Fruit fly (Drosophila melanogaster): ENCODE data around the gene ATPsynE.

The ATPsynE gene

DNA sequence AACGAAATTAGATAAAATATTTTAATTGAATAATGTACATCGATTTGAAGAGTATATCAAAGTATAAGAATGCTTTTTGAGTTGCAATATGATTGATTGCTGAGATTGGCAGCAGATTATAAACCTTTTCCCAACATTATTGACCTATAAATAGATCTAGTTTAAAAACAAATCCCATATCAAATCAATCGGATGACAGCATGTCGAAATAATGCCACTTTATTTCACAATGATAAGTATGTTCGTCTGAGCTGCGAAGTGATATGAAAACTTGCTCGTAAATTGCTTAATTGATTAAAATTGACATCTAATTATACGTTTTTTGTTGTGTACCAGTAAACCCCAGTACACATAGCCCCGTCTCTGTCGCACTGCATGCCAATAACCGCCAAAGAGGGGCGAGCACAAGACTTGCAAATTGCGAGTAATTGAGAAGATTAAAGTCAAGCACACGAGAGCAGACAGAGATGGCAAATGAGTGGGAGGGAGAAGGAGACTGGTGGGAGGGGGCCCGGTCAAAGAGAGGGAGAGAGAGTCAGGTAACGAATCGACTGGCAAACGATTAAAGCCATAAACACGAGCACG lies 43.6 kb upstream of the ATPsynE start (continued):
- TF ChIP-seq dati (GFP tag; IDR thresholded peaks at IDR 0.05): no peak
- TF ChIP-seq Bgb (GFP tag; IDR thresholded peaks at IDR 0.05; ENCODE audit: partially characterized antibody): no peak
- TF ChIP-seq pita (GFP tag; optimal IDR thresholded peaks at IDR 0.05): no peak
- no peak for TF ChIP-seq ara (GFP tag; IDR thresholded peaks at IDR 0.05)
- TF ChIP-seq Nf-YB (GFP tag; optimal IDR thresholded peaks at IDR 0.05): no peak
- TF ChIP-seq Ravus (GFP tag; IDR thresholded peaks at IDR 0.05): no peak
- no peak for TF ChIP-seq slbo (GFP tag; IDR thresholded peaks at IDR 0.05)
- TF ChIP-seq row (GFP tag; IDR thresholded peaks at IDR 0.05): no peak
- no peak for TF ChIP-seq Usf (GFP tag; optimal IDR thresholded peaks at IDR 0.05)
- no peak for TF ChIP-seq CG31224 (GFP tag; IDR thresholded peaks at IDR 0.05)
- no peak for TF ChIP-seq jumu (GFP tag; optimal IDR thresholded peaks at IDR 0.05)
- peak; percentile 50 for TF ChIP-seq CG30403 (GFP tag; optimal IDR thresholded peaks at IDR 0.05)
- TF ChIP-seq tna (GFP tag; IDR thresholded peaks at IDR 0.05; ENCODE audit: partially characterized antibody): no peak
- TF ChIP-seq sc (optimal IDR thresholded peaks at IDR 0.05): no peak
- TF ChIP-seq sc (GFP tag; optimal IDR thresholded peaks at IDR 0.05): no peak
- TF ChIP-seq bsh (GFP tag; optimal IDR thresholded peaks at IDR 0.05): no peak
- TF ChIP-seq stc (GFP tag; IDR thresholded peaks at IDR 0.05): no peak
- no peak for TF ChIP-seq CG11398 (GFP tag; optimal IDR thresholded peaks at IDR 0.05)
- TF ChIP-seq seq (GFP tag; IDR thresholded peaks at IDR 0.05): no peak
- TF ChIP-seq chm (GFP tag; IDR thresholded peaks at IDR 0.05): no peak
- no peak for TF ChIP-seq CG17328 (GFP tag; IDR thresholded peaks at IDR 0.05)
- peak; percentile 49 for TF ChIP-seq crc (GFP tag; optimal IDR thresholded peaks at IDR 0.05)
- peak; percentile 79 for TF ChIP-seq Ets65A (GFP tag)
- no peak for TF ChIP-seq Drgx (GFP tag; IDR thresholded peaks at IDR 0.05)
- peak; percentile 80 for TF ChIP-seq Med (GFP tag)
- TF ChIP-seq CG6683 (GFP tag; optimal IDR thresholded peaks at IDR 0.05): no peak
- TF ChIP-seq CG13424 (tag; optimal IDR thresholded peaks at IDR 0.05): peak; percentile 40
- TF ChIP-seq CG6272 (GFP tag; IDR thresholded peaks at IDR 0.05): no peak; the same call in 1 of the 2 replicates
- TF ChIP-seq CG34422 (GFP tag; IDR thresholded peaks at IDR 0.05): no peak
- TF ChIP-seq Ada2b (GFP tag; IDR thresholded peaks at IDR 0.05): no peak
- no peak for TF ChIP-seq pfk (GFP tag; optimal IDR thresholded peaks at IDR 0.05)
- no peak for TF ChIP-seq CG18011 (GFP tag; optimal IDR thresholded peaks at IDR 0.05)
- no peak for TF ChIP-seq Asciz (GFP tag; optimal IDR thresholded peaks at IDR 0.05)
- no peak for TF ChIP-seq ase (GFP tag; IDR thresholded peaks at IDR 0.05)
- no peak for TF ChIP-seq Sry-β (GFP tag; optimal IDR thresholded peaks at IDR 0.05)
- TF ChIP-seq CG7556 (GFP tag; optimal IDR thresholded peaks at IDR 0.05): no peak
- peak; percentile 18 for TF ChIP-seq CG8924 (tag; optimal IDR thresholded peaks at IDR 0.05)
- peak; percentile 27 for TF ChIP-seq unpg (GFP tag; optimal IDR thresholded peaks at IDR 0.05)
- TF ChIP-seq MBD-R2 (GFP tag; IDR thresholded peaks at IDR 0.05): no peak
- no peak for TF ChIP-seq gcm (GFP tag; optimal IDR thresholded peaks at IDR 0.05)
- TF ChIP-seq ham (GFP tag; IDR thresholded peaks at IDR 0.05): no peak
- no peak for TF ChIP-seq org-1 (GFP tag; optimal IDR thresholded peaks at IDR 0.05)
- no peak for TF ChIP-seq CG16779 (GFP tag; IDR thresholded peaks at IDR 0.05)
- no peak for TF ChIP-seq fd64A (GFP tag; optimal IDR thresholded peaks at IDR 0.05)
- TF ChIP-seq nerfin-2 (GFP tag; IDR thresholded peaks at IDR 0.05; ENCODE audit: partially characterized antibody): no peak
- no peak for TF ChIP-seq CG13287 (GFP tag; IDR thresholded peaks at IDR 0.05; ENCODE audit: partially characterized antibody)
- TF ChIP-seq Tbp (GFP tag; optimal IDR thresholded peaks at IDR 0.05): no peak
- TF ChIP-seq CG11504 (tag; optimal IDR thresholded peaks at IDR 0.05): peak; percentile 22
- TF ChIP-seq CG6175 (GFP tag; IDR thresholded peaks at IDR 0.05): no peak
- TF ChIP-seq sob (GFP tag; IDR thresholded peaks at IDR 0.05): no peak
- no peak for TF ChIP-seq Taf1 (GFP tag; IDR thresholded peaks at IDR 0.05)
- no peak for TF ChIP-seq CG2202 (tag; optimal IDR thresholded peaks at IDR 0.05)
